Worm (Caenorhabditis elegans) whole organism, L2 larva: Measurements from ENCODE around the gene mboa-3.
A peak's percentile ranks its signal among the peaks of the same experiment; 100 is the strongest.

Experiments
- C34F6.9 ChIP-seq: fragments of 150-350 bp; optimal IDR thresholded peaks from 2 replicates; lab custom pipeline; 2014; ENCODE audit warnings: missing biosample characterization, missing genetic modification characterization
- F13H6.1 ChIP-seq: sonication (generic microtip); optimal IDR thresholded peaks from 2 replicates; lab custom pipeline; 2016; ENCODE audit warnings: missing genetic modification characterization, missing compliant biosample characterization
- R02D3.7 ChIP-seq: fragments of 150-350 bp; optimal IDR thresholded peaks from 2 replicates; lab custom pipeline; 2014; ENCODE audit warnings: missing biosample characterization, missing genetic modification characterization
- Y55F3AM.14 ChIP-seq: fragments of 200-800 bp; sonication (Bioruptor generic); optimal IDR thresholded peaks from 2 replicates; lab custom pipeline; 2018; ENCODE audit warnings: mild to moderate bottlenecking, missing genetic modification characterization, missing compliant biosample characterization
- ZK546.5 ChIP-seq: sonication (generic microtip); optimal IDR thresholded peaks from 2 replicates; lab custom pipeline; 2017; ENCODE audit warnings: missing biosample characterization, missing genetic modification characterization
- alr-1 ChIP-seq: fragments of 150-350 bp; optimal IDR thresholded peaks from 2 replicates; lab custom pipeline; 2014; ENCODE audit warnings: missing biosample characterization, missing genetic modification characterization
- aly-2 ChIP-seq: fragments of 150-350 bp; optimal IDR thresholded peaks from 2 replicates; lab custom pipeline; 2014; ENCODE audit warnings: missing biosample characterization, missing genetic modification characterization
- blmp-1 ChIP-seq: sonication (generic microtip); optimal IDR thresholded peaks from 2 replicates; lab custom pipeline; 2017; ENCODE audit warnings: missing genetic modification characterization, mild to moderate bottlenecking, missing compliant biosample characterization, antibody characterized with exemption, moderate library complexity; ENCODE audit not compliant: insufficient read depth
- ceh-16 ChIP-seq: fragments of 150-350 bp; optimal IDR thresholded peaks from 2 replicates; lab custom pipeline; 2014; ENCODE audit warnings: missing biosample characterization, missing genetic modification characterization
- ceh-82 ChIP-seq: fragments of 150-350 bp; optimal IDR thresholded peaks from 2 replicates; lab custom pipeline; 2014; ENCODE audit warnings: missing biosample characterization, missing genetic modification characterization
- crh-2 ChIP-seq: sonication (generic microtip); optimal IDR thresholded peaks from 2 replicates; lab custom pipeline; 2017; ENCODE audit warnings: missing biosample characterization, missing genetic modification characterization
- dmd-4 ChIP-seq: sonication (generic microtip); optimal IDR thresholded peaks from 2 replicates; lab custom pipeline; 2017; ENCODE audit warnings: missing biosample characterization, missing genetic modification characterization
- egl-27 ChIP-seq: sonication (generic microtip); optimal IDR thresholded peaks from 3 replicates; lab custom pipeline; 2017; ENCODE audit warnings: missing biosample characterization, missing genetic modification reagents, missing genetic modification characterization
- elt-1 ChIP-seq: fragments of 150-350 bp; optimal IDR thresholded peaks from 2 replicates; lab custom pipeline; 2014; ENCODE audit warnings: missing biosample characterization, missing genetic modification characterization
- fos-1 ChIP-seq: fragments of 150-350 bp; optimal IDR thresholded peaks from 2 replicates; lab custom pipeline; 2014; ENCODE audit warnings: missing biosample characterization, missing genetic modification characterization
- lsy-2 ChIP-seq, 2 experiments: fragments of 150-350 bp in 1 of 2; sonication (generic microtip) in 1 of 2; optimal IDR thresholded peaks; 2 replicates each; lab custom pipeline; 2014 to 2017; ENCODE audit warnings: missing biosample characterization in 2 of 2, missing genetic modification characterization in 2 of 2
- mbf-1 ChIP-seq: sonication (generic microtip); optimal IDR thresholded peaks from 2 replicates; lab custom pipeline; 2017; ENCODE audit warnings: missing biosample characterization, missing genetic modification characterization
- mdl-1 ChIP-seq, 2 experiments: fragments of 150-350 bp in 1 of 2; sonication (generic microtip) in 1 of 2; optimal IDR thresholded peaks; 2 replicates each; lab custom pipeline; 2017; ENCODE audit warnings: missing biosample characterization in 2 of 2, missing genetic modification characterization in 2 of 2
- nhr-10 ChIP-seq: sonication (generic microtip); optimal IDR thresholded peaks from 2 replicates; lab custom pipeline; 2017; ENCODE audit warnings: missing biosample characterization, missing genetic modification characterization
- nhr-11 ChIP-seq: fragments of 150-350 bp; optimal IDR thresholded peaks from 2 replicates; lab custom pipeline; 2014; ENCODE audit warnings: missing biosample characterization, missing genetic modification characterization
- nhr-12 ChIP-seq: fragments of 150-350 bp; optimal IDR thresholded peaks from 2 replicates; lab custom pipeline; 2014; ENCODE audit warnings: missing biosample characterization, missing genetic modification characterization
- nhr-129 ChIP-seq: fragments of 150-350 bp; optimal IDR thresholded peaks from 2 replicates; lab custom pipeline; 2014; ENCODE audit warnings: missing biosample characterization, missing genetic modification characterization
- nhr-21 ChIP-seq: fragments of 150-350 bp; optimal IDR thresholded peaks from 2 replicates; lab custom pipeline; 2014; ENCODE audit warnings: missing biosample characterization, missing genetic modification characterization
- nhr-237 ChIP-seq: fragments of 150-350 bp; optimal IDR thresholded peaks from 2 replicates; lab custom pipeline; 2014; ENCODE audit warnings: missing biosample characterization, missing genetic modification characterization
- nhr-25 ChIP-seq: fragments of 150-350 bp; sonication (generic microtip); optimal IDR thresholded peaks from 3 replicates; lab custom pipeline; 2014; ENCODE audit warnings: missing biosample characterization, missing genetic modification characterization
- nhr-6 ChIP-seq: fragments of 150-350 bp; optimal IDR thresholded peaks from 2 replicates; lab custom pipeline; 2014; ENCODE audit warnings: missing biosample characterization, missing genetic modification characterization
- peb-1 ChIP-seq: fragments of 150-350 bp; optimal IDR thresholded peaks from 2 replicates; lab custom pipeline; 2014; ENCODE audit warnings: missing biosample characterization, missing genetic modification characterization
- sem-4 ChIP-seq: fragments of 150-350 bp; optimal IDR thresholded peaks from 2 replicates; lab custom pipeline; 2014; ENCODE audit warnings: missing biosample characterization, missing genetic modification reagents, missing genetic modification characterization
- skn-1 ChIP-seq: sonication (generic microtip); optimal IDR thresholded peaks from 2 replicates; lab custom pipeline; 2017; ENCODE audit warnings: missing biosample characterization, missing genetic modification characterization
- sma-3 ChIP-seq: sonication (generic microtip); optimal IDR thresholded peaks from 2 replicates; lab custom pipeline; 2016; ENCODE audit warnings: missing genetic modification reagents, missing genetic modification characterization, missing compliant biosample characterization
- sma-9 ChIP-seq, 2 experiments: fragments of 150-350 bp in 1 of 2; sonication (generic microtip) in 1 of 2; optimal IDR thresholded peaks; 2 replicates each; lab custom pipeline; 2014 to 2016; ENCODE audit warnings: missing genetic modification characterization in 2 of 2, mild to moderate bottlenecking in 1 of 2, missing biosample characterization in 1 of 2, missing compliant biosample characterization in 1 of 2, missing genetic modification reagents in 1 of 2, moderate library complexity in 1 of 2
- snpc-4 ChIP-seq: fragments of 150-350 bp; optimal IDR thresholded peaks from 2 replicates; lab custom pipeline; 2014; ENCODE audit warnings: missing biosample characterization, missing genetic modification characterization
- unc-39 ChIP-seq: fragments of 150-350 bp; optimal IDR thresholded peaks from 2 replicates; lab custom pipeline; 2014; ENCODE audit warnings: missing biosample characterization, missing genetic modification characterization
- unc-55 ChIP-seq: fragments of 150-350 bp; sonication (generic microtip); optimal IDR thresholded peaks from 3 replicates; lab custom pipeline; 2014; ENCODE audit warnings: missing biosample characterization, missing genetic modification reagents, missing genetic modification characterization
- unc-62 ChIP-seq: fragments of 150-350 bp; optimal IDR thresholded peaks from 2 replicates; lab custom pipeline; 2014; ENCODE audit warnings: missing biosample characterization, missing genetic modification reagents, missing genetic modification characterization
- zag-1 ChIP-seq: fragments of 150-350 bp; optimal IDR thresholded peaks from 2 replicates; lab custom pipeline; 2014; ENCODE audit warnings: missing biosample characterization, missing genetic modification characterization
- ztf-1 ChIP-seq: fragments of 200-800 bp; sonication (Bioruptor generic); conservative IDR thresholded peaks from 2 replicates; pipeline ENCODE4 v1.3.6; 2022; ENCODE audit warnings: missing genetic modification characterization, missing compliant biosample characterization

Gene mboa-3

ce11 chrX:5524260-5524659 is 1.6 kb upstream of the mboa-3 start:
- TF ChIP-seq peb-1 (no peak), snpc-4 (tag; lab: Kevin White, UChicago) (no peak), mdl-1 (tag; optimal IDR thresholded peaks at IDR 0.05; lab: Kevin White, UChicago) (no peak), nhr-237 (tag; lab: Kevin White, UChicago) (no peak), Y55F3AM.14 (GFP tag; lab: Kevin White, UChicago) (no peak), unc-39 (no peak), nhr-11 (tag; lab: Kevin White, UChicago) (no peak), F13H6.1 (tag; lab: Kevin White, UChicago) (peak; percentile 35), mbf-1 (tag; lab: Kevin White, UChicago) (no peak), aly-2 (tag; lab: Kevin White, UChicago) (no peak), sma-3 (GFP tag; lab: Kevin White, UChicago) (peak; percentile 9), nhr-21 (tag; lab: Kevin White, UChicago) (no peak), sma-9 (GFP tag; optimal IDR thresholded peaks at IDR 0.05; lab: Kevin White, UChicago) (peak; percentile 43), sma-9 (tag; optimal IDR thresholded peaks at IDR 0.05; lab: Kevin White, UChicago) (no peak), sem-4 (tag; lab: Kevin White, UChicago) (no peak), R02D3.7 (tag; lab: Kevin White, UChicago) (no peak), crh-2 (tag; lab: Kevin White, UChicago) (no peak), unc-55 (GFP tag; lab: Kevin White, UChicago) (no peak), C34F6.9 (tag; lab: Kevin White, UChicago) (no peak), fos-1 (tag; lab: Kevin White, UChicago) (peak; percentile 64), nhr-12 (tag; lab: Kevin White, UChicago) (no peak), unc-62 (GFP tag; lab: Kevin White, UChicago) (no peak), ztf-1 (GFP tag; lab: Robert Waterston, UW) (no peak), dmd-4 (tag; lab: Kevin White, UChicago) (no peak), ceh-16 (no peak), nhr-6 (no peak)
- TF ChIP-seq, all 48 proteins: peak for 4

ce11 chrX:5519567-5519966 is 3.1 kb downstream of the mboa-3 start:
- TF ChIP-seq fos-1 (tag; lab: Kevin White, UChicago) (no peak), sma-9 (GFP tag; optimal IDR thresholded peaks at IDR 0.05; lab: Kevin White, UChicago) (peak; percentile 29), sma-9 (tag; optimal IDR thresholded peaks at IDR 0.05; lab: Kevin White, UChicago) (no peak)

- TF ChIP-seq zag-1 (tag; lab: Kevin White, UChicago) (no peak), aly-2 (tag; lab: Kevin White, UChicago) (no peak), elt-1 (tag; lab: Kevin White, UChicago) (no peak), unc-62 (GFP tag; lab: Kevin White, UChicago) (no peak), crh-2 (tag; lab: Kevin White, UChicago) (no peak), egl-27 (no peak), nhr-11 (tag; lab: Kevin White, UChicago) (no peak), skn-1 (tag; lab: Kevin White, UChicago) (no peak), nhr-237 (tag; lab: Kevin White, UChicago) (no peak), nhr-25 (no peak)
These were observed 4.3 kb downstream of the mboa-3 start for ce11 chrX:5518352-5518751.

ce11 chrX:5517844-5518243 is 4.8 kb downstream of the mboa-3 start:
- no peak for TF ChIP-seq unc-55 (GFP tag; lab: Kevin White, UChicago)
- no peak for TF ChIP-seq mbf-1 (tag; lab: Kevin White, UChicago)
- TF ChIP-seq peb-1 = no peak
- TF ChIP-seq nhr-129 (tag; lab: Kevin White, UChicago) = peak; percentile 8
- TF ChIP-seq ceh-82 (tag; lab: Kevin White, UChicago) = no peak
- no peak for TF ChIP-seq lsy-2 (tag; optimal IDR thresholded peaks at IDR 0.05; lab: Kevin White, UChicago)
- TF ChIP-seq nhr-10 (tag; lab: Kevin White, UChicago) = no peak
- TF ChIP-seq ZK546.5 (tag; lab: Kevin White, UChicago) = no peak
- TF ChIP-seq F13H6.1 (tag; lab: Kevin White, UChicago) = no peak
- TF ChIP-seq snpc-4 (tag; lab: Kevin White, UChicago) = no peak
- TF ChIP-seq nhr-6 = no peak
- TF ChIP-seq crh-2 (tag; lab: Kevin White, UChicago) = peak; percentile 12
- no peak for TF ChIP-seq elt-1 (tag; lab: Kevin White, UChicago)
- TF ChIP-seq blmp-1 (tag; lab: Kevin White, UChicago) = peak; percentile 15
- TF ChIP-seq alr-1 (tag; lab: Kevin White, UChicago) = no peak
- TF ChIP-seq unc-39 = no peak
- TF ChIP-seq nhr-25 = peak; percentile 63
- TF ChIP-seq, all 48 proteins: peak for 4
